Fruit fly (Drosophila melanogaster): ENCODE measurements around the gene raskol.

raskol gene

DNA sequence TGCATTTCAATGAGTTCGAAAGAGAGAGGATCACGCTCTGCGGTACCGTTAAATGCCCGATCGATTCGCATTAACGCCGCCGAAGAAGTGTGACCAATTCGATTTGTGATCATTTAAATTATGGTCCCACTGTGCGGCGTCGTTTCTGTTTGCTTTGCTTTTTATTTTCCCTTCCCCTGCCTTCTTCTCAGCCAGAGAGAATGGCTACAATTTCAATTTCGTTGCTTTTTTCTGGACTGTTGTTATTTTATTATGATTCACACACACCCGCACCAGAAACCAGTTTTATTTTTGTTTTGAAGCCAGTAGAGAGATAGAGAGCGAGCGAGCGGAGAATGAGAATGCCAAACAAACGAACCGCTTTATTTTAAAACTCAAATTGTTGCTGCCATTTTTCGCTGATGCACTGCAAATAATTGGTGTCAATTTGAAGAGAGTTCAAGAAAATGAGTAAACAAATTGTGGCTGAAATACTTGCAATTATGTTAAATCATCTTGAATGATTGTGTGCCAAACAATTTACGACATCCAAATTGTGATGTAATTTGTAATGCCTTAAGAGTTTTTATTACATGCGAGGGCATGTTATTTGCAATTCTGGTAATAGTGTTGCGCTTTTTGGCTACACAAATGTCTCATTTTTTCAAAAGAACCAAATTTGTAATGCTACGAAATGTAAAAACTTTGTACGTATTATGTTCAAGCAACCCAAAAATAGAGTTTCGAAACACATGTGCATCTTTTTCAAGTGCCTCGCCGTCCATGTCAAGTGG, 32.8 kb downstream of the raskol start (continued):
- TF ChIP-seq NfI (GFP tag; optimal IDR thresholded peaks at IDR 0.05), result peak; percentile 45
- no peak for TF ChIP-seq p53 (GFP tag; optimal IDR thresholded peaks at IDR 0.05)
- peak; percentile 58; the same call in 2 of the 3 replicates for TF ChIP-seq CG17361 (GFP tag; IDR thresholded peaks at IDR 0.05)
- no peak for TF ChIP-seq CG5953 (GFP tag; IDR thresholded peaks at IDR 0.05)
- peak; percentile 57; the same call in 1 of the 2 replicates for TF ChIP-seq CG31441 (GFP tag; IDR thresholded peaks at IDR 0.05)
- TF ChIP-seq CG7786 (GFP tag; optimal IDR thresholded peaks at IDR 0.05), result peak; percentile 31
- peak; percentile 38 for TF ChIP-seq CG10267 (tag; optimal IDR thresholded peaks at IDR 0.05)
- peak; percentile 65 for TF ChIP-seq sens (GFP tag)
- peak; percentile 60 for TF ChIP-seq lbe (GFP tag; optimal IDR thresholded peaks at IDR 0.05)
- no peak for TF ChIP-seq vfl (GFP tag; optimal IDR thresholded peaks at IDR 0.05)
- peak in 1 of 2 experiments; percentile 25 for TF ChIP-seq Hr78 (GFP tag; optimal IDR thresholded peaks at IDR 0.05)
- no peak for TF ChIP-seq CG1792 (GFP tag; optimal IDR thresholded peaks at IDR 0.05)
- TF ChIP-seq CG12744 (GFP tag; optimal IDR thresholded peaks at IDR 0.05), result peak; percentile 33
- peak; percentile 41 for TF ChIP-seq unpg (GFP tag; optimal IDR thresholded peaks at IDR 0.05)
- no peak for TF ChIP-seq HmgD (GFP tag; optimal IDR thresholded peaks at IDR 0.05)
- peak; percentile 26 for TF ChIP-seq CG9609 (GFP tag; optimal IDR thresholded peaks at IDR 0.05)
- TF ChIP-seq Spps (tag; optimal IDR thresholded peaks at IDR 0.05), result peak; percentile 31
- TF ChIP-seq slou (GFP tag; optimal IDR thresholded peaks at IDR 0.05), result no peak
- TF ChIP-seq Oaz (GFP tag; IDR thresholded peaks at IDR 0.05), result 0 out of 2 replicates have a peak, but pooled peaks have one; percentile 6
- no peak for TF ChIP-seq CG4617 (GFP tag; optimal IDR thresholded peaks at IDR 0.05; ENCODE audit: borderline replicate concordance)
- TF ChIP-seq jigr1 (GFP tag; IDR thresholded peaks at IDR 0.05), result no peak
- TF ChIP-seq Doc3 (GFP tag; IDR thresholded peaks at IDR 0.05; ENCODE audit: partially characterized antibody), result 0 out of 3 replicates have a peak, but pooled peaks have one; percentile 27
- peak; percentile 43 for TF ChIP-seq Antp (GFP tag; optimal IDR thresholded peaks at IDR 0.05)
- TF ChIP-seq ttk (GFP tag; IDR thresholded peaks at IDR 0.05), result no peak
- peak; percentile 38 for TF ChIP-seq CG9437 (GFP tag; optimal IDR thresholded peaks at IDR 0.05)
- TF ChIP-seq CG2712 (tag; optimal IDR thresholded peaks at IDR 0.05), result peak; percentile 45
- TF ChIP-seq CG7271 (tag; optimal IDR thresholded peaks at IDR 0.05), result no peak
- TF ChIP-seq CoRest (tag; optimal IDR thresholded peaks at IDR 0.05), result peak; percentile 50
- TF ChIP-seq Drgx (GFP tag; IDR thresholded peaks at IDR 0.05), result peak; percentile 58; the same call in 1 of the 2 replicates
- TF ChIP-seq CG10979 (tag; optimal IDR thresholded peaks at IDR 0.05), result peak; percentile 66
- peak; percentile 25 to 53 for TF ChIP-seq Pdp1 (GFP tag; optimal IDR thresholded peaks at IDR 0.05)
- peak; percentile 14 for TF ChIP-seq gcm (GFP tag; optimal IDR thresholded peaks at IDR 0.05)
- no peak for TF ChIP-seq CG2202 (tag; optimal IDR thresholded peaks at IDR 0.05)
- TF ChIP-seq Asciz (GFP tag; optimal IDR thresholded peaks at IDR 0.05), result peak; percentile 56
- no peak for TF ChIP-seq ato (GFP tag; IDR thresholded peaks at IDR 0.05; ENCODE audit: partially characterized antibody)
- peak; percentile 22 for TF ChIP-seq CG8089 (GFP tag; optimal IDR thresholded peaks at IDR 0.05)
- no peak for TF ChIP-seq sr (GFP tag; IDR thresholded peaks at IDR 0.05)
- TF ChIP-seq CG34224 (GFP tag; IDR thresholded peaks at IDR 0.05; ENCODE audit: partially characterized antibody), result 0 out of 3 replicates have a peak, but pooled peaks have one; percentile 52
- peak; percentile 16 for TF ChIP-seq crc (GFP tag; optimal IDR thresholded peaks at IDR 0.05)
- peak; percentile 63 for TF ChIP-seq CG3281 (GFP tag; optimal IDR thresholded peaks at IDR 0.05)
- no peak for TF ChIP-seq CG13123 (GFP tag; optimal IDR thresholded peaks at IDR 0.05)
- peak; percentile 9 for TF ChIP-seq ewg (GFP tag; optimal IDR thresholded peaks at IDR 0.05)
- TF ChIP-seq CG30403 (GFP tag; optimal IDR thresholded peaks at IDR 0.05), result peak; percentile 48
- TF ChIP-seq Dad (GFP tag; optimal IDR thresholded peaks at IDR 0.05), result no peak
- TF ChIP-seq sd (tag; optimal IDR thresholded peaks at IDR 0.05), result peak; percentile 61
- TF ChIP-seq CG8944 (GFP tag; optimal IDR thresholded peaks at IDR 0.05), result peak; percentile 1
- TF ChIP-seq HHEX (GFP tag; optimal IDR thresholded peaks at IDR 0.05), result peak; percentile 19
- peak; percentile 42; the same call in 1 of the 2 replicates for TF ChIP-seq Xrp1 (GFP tag; IDR thresholded peaks at IDR 0.05)
